Worm (Caenorhabditis elegans): ENCODE measurements around the gene tsen-54.

The tsen-54 gene

DNA sequence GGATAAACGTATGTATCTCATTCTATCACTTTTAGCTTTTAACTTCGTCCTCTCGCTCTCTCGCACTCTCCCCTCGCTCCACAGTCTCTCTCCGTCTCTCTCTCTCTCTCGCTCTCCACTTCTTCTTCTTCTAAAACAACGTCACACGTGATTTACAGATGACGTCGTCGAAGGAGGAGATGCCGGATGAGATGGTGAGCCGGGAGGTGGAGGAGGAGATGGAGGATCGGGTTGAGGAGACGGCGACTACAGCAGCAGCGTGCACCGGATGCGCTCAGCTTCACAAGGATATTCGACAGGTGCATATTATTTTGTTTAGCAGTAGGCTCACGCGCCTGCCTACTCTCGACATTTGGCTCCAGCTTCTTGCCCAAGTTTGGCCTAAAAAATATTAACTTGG lies 30.2 kb upstream of the tsen-54 start, which contains the start of gene elt-6:
TSS of gene elt-6 (plus strand) at position 159 of the 400 bp plus-strand sequence.
- TF ChIP-seq drap-1 (GFP tag; optimal IDR thresholded peaks at IDR 0.05) = no peak
- TF ChIP-seq cnd-1 (tag; optimal IDR thresholded peaks at IDR 0.05) = no peak
- TF ChIP-seq mep-1 (tag; optimal IDR thresholded peaks at IDR 0.05) = no peak
- TF ChIP-seq blmp-1 (tag; optimal IDR thresholded peaks at IDR 0.05) = no peak
- TF ChIP-seq mab-5 (tag; optimal IDR thresholded peaks at IDR 0.05) = no peak
- TF ChIP-seq unc-39 (tag; optimal IDR thresholded peaks at IDR 0.05) = no peak
- no peak for TF ChIP-seq ceh-43 (GFP tag; optimal IDR thresholded peaks at IDR 0.05)
- TF ChIP-seq tbx-8 (GFP tag; optimal IDR thresholded peaks at IDR 0.05) = no peak
- no peak for TF ChIP-seq sptf-1 (tag; optimal IDR thresholded peaks at IDR 0.05)
- no peak for TF ChIP-seq mls-2 (tag; optimal IDR thresholded peaks at IDR 0.05)

DNA sequence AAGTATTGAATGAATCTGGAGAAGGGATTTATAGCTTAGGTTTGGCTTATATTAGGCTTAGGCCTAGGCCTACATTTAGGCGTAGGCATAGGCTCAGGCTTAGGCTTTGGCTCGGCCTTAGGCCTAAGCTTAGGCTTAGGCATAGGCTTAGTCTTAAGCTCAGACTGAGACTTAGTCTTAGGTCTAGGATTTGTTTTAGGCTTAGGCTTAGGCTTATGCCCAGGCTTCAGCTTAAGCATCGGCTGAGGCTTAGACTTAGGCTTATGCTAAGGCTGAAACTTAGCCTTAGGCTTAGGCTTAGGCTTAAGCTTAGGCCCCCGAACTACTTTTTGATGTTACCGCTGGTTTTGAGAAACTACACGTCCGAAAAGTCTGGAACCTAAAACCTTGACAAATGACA lies 27.5 kb upstream of the tsen-54 start:
- TF ChIP-seq lin-32 (GFP tag; optimal IDR thresholded peaks at IDR 0.05) (no peak), M03D4.4 (tag; optimal IDR thresholded peaks at IDR 0.05) (no peak), nhr-28 (tag; optimal IDR thresholded peaks at IDR 0.05) (no peak), nhr-76 (tag; optimal IDR thresholded peaks at IDR 0.05) (no peak), ces-1 (GFP tag; optimal IDR thresholded peaks at IDR 0.05) (no peak), zip-8 (tag; optimal IDR thresholded peaks at IDR 0.05) (no peak), flh-1 (GFP tag; optimal IDR thresholded peaks at IDR 0.05) (no peak), bed-3 (GFP tag; optimal IDR thresholded peaks at IDR 0.05) (no peak), blmp-1 (tag; optimal IDR thresholded peaks at IDR 0.05) (no peak), hlh-1 (tag; optimal IDR thresholded peaks at IDR 0.05) (no peak), pha-4 (tag; optimal IDR thresholded peaks at IDR 0.05) (no peak), elt-1 (tag; optimal IDR thresholded peaks at IDR 0.05; ENCODE audit: borderline replicate concordance, insufficient read depth) (no peak), sem-2 (GFP tag; optimal IDR thresholded peaks at IDR 0.05) (no peak)

DNA sequence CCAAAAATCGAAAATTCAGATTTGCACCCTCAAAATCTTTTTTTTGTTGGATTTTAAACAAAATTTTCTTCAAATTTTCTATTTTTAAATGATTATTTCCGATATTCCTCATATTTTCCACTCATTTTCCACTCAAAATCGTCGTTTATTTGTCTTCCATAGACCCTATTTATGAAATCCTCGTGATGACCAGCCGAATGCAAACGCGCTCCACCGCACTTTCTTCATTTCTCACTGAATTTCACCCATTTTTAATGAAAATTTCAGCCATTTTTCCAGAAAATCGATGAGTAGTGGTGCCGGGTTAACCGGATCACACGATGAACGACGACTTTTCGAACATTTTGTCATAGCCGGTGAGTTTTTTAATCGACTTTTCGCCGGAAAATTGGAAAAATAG lies 24.3 kb upstream of the tsen-54 start, which contains the start of gene denn-4:
TSS of gene denn-4 (plus strand) at position 280 of the 400 bp plus-strand sequence.
- TF ChIP-seq nhr-28 (tag; optimal IDR thresholded peaks at IDR 0.05) (no peak), zip-8 (tag; optimal IDR thresholded peaks at IDR 0.05) (no peak), ces-1 (GFP tag; optimal IDR thresholded peaks at IDR 0.05) (no peak), mab-5 (tag; optimal IDR thresholded peaks at IDR 0.05) (no peak), lin-13 (tag; optimal IDR thresholded peaks at IDR 0.05) (no peak), unc-120 (tag; optimal IDR thresholded peaks at IDR 0.05; ENCODE audit: poor library complexity, severe bottlenecking) (no peak), ceh-83 (GFP tag; optimal IDR thresholded peaks at IDR 0.05) (no peak), nhr-2 (tag; optimal IDR thresholded peaks at IDR 0.05) (no peak), cnd-1 (tag; optimal IDR thresholded peaks at IDR 0.05) (no peak), unc-62 (GFP tag; optimal IDR thresholded peaks at IDR 0.05) (no peak), flh-1 (GFP tag; optimal IDR thresholded peaks at IDR 0.05) (no peak), nhr-76 (tag; optimal IDR thresholded peaks at IDR 0.05) (no peak), ztf-11 (tag; optimal IDR thresholded peaks at IDR 0.05) (no peak), lin-32 (GFP tag; optimal IDR thresholded peaks at IDR 0.05) (no peak), mep-1 (tag; optimal IDR thresholded peaks at IDR 0.05) (no peak), elt-1 (tag; optimal IDR thresholded peaks at IDR 0.05; ENCODE audit: borderline replicate concordance, insufficient read depth) (no peak)

ce11 chrIV:1924178-1924577 lies 23.8 kb upstream of the tsen-54 start:
- TF ChIP-seq flh-1 (GFP tag; optimal IDR thresholded peaks at IDR 0.05) (no peak), elt-1 (tag; optimal IDR thresholded peaks at IDR 0.05; ENCODE audit: borderline replicate concordance, insufficient read depth) (no peak), ham-2 (GFP tag; optimal IDR thresholded peaks at IDR 0.05) (no peak), mab-5 (tag; optimal IDR thresholded peaks at IDR 0.05) (no peak), lin-32 (GFP tag; optimal IDR thresholded peaks at IDR 0.05) (no peak), nhr-28 (tag; optimal IDR thresholded peaks at IDR 0.05) (no peak), unc-120 (tag; optimal IDR thresholded peaks at IDR 0.05; ENCODE audit: poor library complexity, severe bottlenecking) (no peak), zip-8 (tag; optimal IDR thresholded peaks at IDR 0.05) (no peak), ceh-43 (GFP tag; optimal IDR thresholded peaks at IDR 0.05) (no peak), bed-3 (GFP tag; optimal IDR thresholded peaks at IDR 0.05) (no peak), snpc-4 (tag; optimal IDR thresholded peaks at IDR 0.05) (no peak), M03D4.4 (tag; optimal IDR thresholded peaks at IDR 0.05) (no peak)

ce11 chrIV:1945200-1945599 lies 2.8 kb upstream of the tsen-54 start:
- TF ChIP-seq cnd-1 (tag; optimal IDR thresholded peaks at IDR 0.05) = no peak
- no peak for TF ChIP-seq nhr-2 (tag; optimal IDR thresholded peaks at IDR 0.05)
- no peak for TF ChIP-seq lin-32 (GFP tag; optimal IDR thresholded peaks at IDR 0.05)
- no peak for TF ChIP-seq lsy-2 (tag; optimal IDR thresholded peaks at IDR 0.05)
- TF ChIP-seq ham-2 (GFP tag; optimal IDR thresholded peaks at IDR 0.05) = no peak
- no peak for TF ChIP-seq lin-13 (tag; optimal IDR thresholded peaks at IDR 0.05)
- no peak for TF ChIP-seq ztf-11 (tag; optimal IDR thresholded peaks at IDR 0.05)
- no peak for TF ChIP-seq snpc-4 (tag; optimal IDR thresholded peaks at IDR 0.05)
- no peak for TF ChIP-seq nhr-76 (tag; optimal IDR thresholded peaks at IDR 0.05)
- no peak for TF ChIP-seq mep-1 (tag; optimal IDR thresholded peaks at IDR 0.05)
- TF ChIP-seq nhr-28 (tag; optimal IDR thresholded peaks at IDR 0.05) = no peak
- no peak for TF ChIP-seq tbx-8 (GFP tag; optimal IDR thresholded peaks at IDR 0.05)
- TF ChIP-seq ceh-43 (GFP tag; optimal IDR thresholded peaks at IDR 0.05) = no peak
- no peak for TF ChIP-seq unc-39 (tag; optimal IDR thresholded peaks at IDR 0.05)

Data from whole organism, mixed stage, embryonic.